Fruit fly (Drosophila melanogaster) whole organism, adult: ENCODE measurements around the gene CG7728.

Experiments used
- CG11617 ChIP-seq: fragments of 200-800 bp; sonication (Bioruptor generic); optimal IDR thresholded peaks from 2 replicates; lab custom pipeline; 2017; ENCODE audit warnings: mild to moderate bottlenecking, missing biosample characterization, missing genetic modification reagents, missing genetic modification characterization
- CG12768 ChIP-seq: fragments of 200-800 bp; sonication (Bioruptor generic); optimal IDR thresholded peaks from 2 replicates; lab custom pipeline; 2017; ENCODE audit warnings: missing biosample characterization, missing genetic modification characterization, mild to moderate bottlenecking, moderate library complexity, missing genetic modification reagents
- CG14711 ChIP-seq: fragments of 200-800 bp; sonication (Bioruptor generic); optimal IDR thresholded peaks from 2 replicates; lab custom pipeline; 2018; ENCODE audit warnings: missing biosample characterization, mild to moderate bottlenecking, missing genetic modification characterization, moderate library complexity
- CG1620 ChIP-seq: fragments of 200-800 bp; sonication (Bioruptor generic); optimal IDR thresholded peaks from 2 replicates; lab custom pipeline; 2016; ENCODE audit warnings: missing biosample characterization, missing genetic modification characterization
- CG33017 ChIP-seq: fragments of 200-800 bp; sonication (Bioruptor generic); optimal IDR thresholded peaks from 2 replicates; lab custom pipeline; 2018; ENCODE audit warnings: missing biosample characterization, mild to moderate bottlenecking, missing genetic modification characterization, moderate library complexity
- CG5204 ChIP-seq: fragments of 200-800 bp; sonication (Bioruptor generic); optimal IDR thresholded peaks from 2 replicates; lab custom pipeline; 2016; ENCODE audit warnings: missing biosample characterization, missing genetic modification characterization
- CG7045 ChIP-seq: fragments of 200-800 bp; sonication (Bioruptor generic); optimal IDR thresholded peaks from 2 replicates; lab custom pipeline; 2017; ENCODE audit warnings: missing biosample characterization, mild to moderate bottlenecking, missing genetic modification characterization
- CG7101 ChIP-seq: fragments of 200-800 bp; sonication (Bioruptor generic); optimal IDR thresholded peaks from 2 replicates; lab custom pipeline; 2018; ENCODE audit warnings: missing biosample characterization, mild to moderate bottlenecking, missing genetic modification characterization, moderate library complexity
- Clk ChIP-seq: fragments of 200-800 bp; sonication (Bioruptor generic); optimal IDR thresholded peaks from 2 replicates; lab custom pipeline; 2017; ENCODE audit warnings: missing biosample characterization, missing genetic modification characterization
- Crg-1 ChIP-seq: fragments of 200-800 bp; sonication (Bioruptor generic); optimal IDR thresholded peaks from 2 replicates; lab custom pipeline; 2016; ENCODE audit warnings: missing biosample characterization, missing genetic modification characterization
- Hr96 ChIP-seq: fragments of 200-800 bp; sonication (Bioruptor generic); optimal IDR thresholded peaks from 2 replicates; lab custom pipeline; 2016; ENCODE audit warnings: missing biosample characterization, missing genetic modification characterization
- Mnt ChIP-seq: fragments of 200-800 bp; sonication (Bioruptor generic); optimal IDR thresholded peaks from 2 replicates; lab custom pipeline; 2016; ENCODE audit warnings: missing biosample characterization, mild to moderate bottlenecking, missing genetic modification characterization
- bab1 ChIP-seq: fragments of 200-800 bp; sonication (Bioruptor generic); optimal IDR thresholded peaks from 3 replicates; lab custom pipeline; 2019; ENCODE audit warnings: missing biosample characterization, mild to moderate bottlenecking, missing genetic modification characterization, moderate library complexity
- cic ChIP-seq: fragments of 200-800 bp; sonication (Bioruptor generic); optimal IDR thresholded peaks from 2 replicates; lab custom pipeline; 2017; ENCODE audit warnings: missing biosample characterization, mild to moderate bottlenecking, missing genetic modification characterization, moderate library complexity
- cnc ChIP-seq, 2 experiments: fragments of >200 bp; optimal IDR thresholded peaks; 2 replicates each; lab custom pipeline; 2017
- kay ChIP-seq: fragments of 200-800 bp; sonication (Bioruptor generic); peaks from one replicate; lab custom pipeline; 2016; ENCODE audit warnings: missing biosample characterization, missing genetic modification characterization, borderline replicate concordance
- ovo ChIP-seq: fragments of 200-800 bp; sonication (Bioruptor generic); optimal IDR thresholded peaks from 2 replicates; lab custom pipeline; 2016; ENCODE audit warnings: missing biosample characterization, missing genetic modification characterization
- pad ChIP-seq: fragments of 200-800 bp; sonication (Bioruptor generic); optimal IDR thresholded peaks from 3 replicates; lab custom pipeline; 2017; ENCODE audit warnings: missing biosample characterization, missing genetic modification characterization, mild to moderate bottlenecking, moderate library complexity, missing genetic modification reagents
- tj ChIP-seq: fragments of 200-800 bp; sonication (Bioruptor generic); optimal IDR thresholded peaks from 3 replicates; lab custom pipeline; 2017; ENCODE audit warnings: missing biosample characterization, mild to moderate bottlenecking, missing genetic modification characterization, moderate library complexity
- toe ChIP-seq: fragments of 200-800 bp; sonication (Bioruptor generic); optimal IDR thresholded peaks from 2 replicates; lab custom pipeline; 2016; ENCODE audit warnings: missing biosample characterization, missing genetic modification characterization

The CG7728 gene

dm6 chr3L:17023641-17024040, 7.3 kb downstream of the CG7728 start, which contains the start of gene a10:
Gene a10, minus strand, starts transcription at chr3L:17023741.
- no peak for TF ChIP-seq Mnt (GFP tag; lab: Kevin White, UChicago)
- TF ChIP-seq ovo, result no peak
- no peak for TF ChIP-seq tj (GFP tag; lab: Kevin White, UChicago)
- TF ChIP-seq cic (GFP tag; lab: Kevin White, UChicago), result no peak
- no peak for TF ChIP-seq CG1620 (GFP tag; lab: Kevin White, UChicago)
- no peak for TF ChIP-seq CG5204 (GFP tag; lab: Kevin White, UChicago)
- no peak for TF ChIP-seq Crg-1 (GFP tag; lab: Kevin White, UChicago)
- no peak for TF ChIP-seq kay (GFP tag; lab: Kevin White, UChicago)
- TF ChIP-seq CG14711 (tag; lab: Kevin White, UChicago), result no peak
- no peak for TF ChIP-seq Hr96 (GFP tag; lab: Kevin White, UChicago)
- TF ChIP-seq CG7101, result no peak
- TF ChIP-seq CG7045, result no peak
- no peak for TF ChIP-seq toe
- TF ChIP-seq Clk (GFP tag; lab: Kevin White, UChicago), result no peak
- TF ChIP-seq pad (GFP tag; lab: Kevin White, UChicago), result no peak

dm6 chr3L:17024095-17024639, 7.8 kb downstream of the CG7728 start, which contains the start of gene Fit2:
Gene Fit2, plus strand, starts transcription at chr3L:17024328.
- TF ChIP-seq Hr96 (GFP tag; lab: Kevin White, UChicago) (no peak), kay (GFP tag; lab: Kevin White, UChicago) (no peak), cic (GFP tag; lab: Kevin White, UChicago) (no peak), pad (GFP tag; lab: Kevin White, UChicago) (no peak), CG33017 (tag; lab: Kevin White, UChicago) (no peak), CG11617 (GFP tag; lab: Kevin White, UChicago) (no peak), CG12768 (GFP tag; lab: Kevin White, UChicago) (no peak), ovo (no peak)

DNA sequence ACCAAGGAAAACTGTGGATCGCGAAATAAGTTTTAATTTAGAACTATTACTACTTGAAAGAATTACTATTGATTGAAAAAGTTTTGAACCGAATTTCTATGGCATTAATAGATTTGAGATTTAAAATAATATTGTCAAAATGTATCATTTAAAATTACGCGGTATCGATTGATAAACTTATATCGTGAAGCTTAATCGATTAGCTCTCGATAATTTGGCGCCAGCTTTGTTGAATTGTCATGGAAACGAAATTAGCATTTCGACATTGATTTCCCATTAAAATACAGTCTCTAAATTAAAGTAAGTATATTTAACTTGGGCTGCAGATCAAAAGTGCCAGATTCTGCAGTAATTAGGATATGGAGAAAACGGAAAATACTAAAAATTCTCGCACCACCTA, 11.0 kb downstream of the CG7728 start, which contains the start of gene CG7730:
Gene CG7730, plus strand, starts transcription at position 206 of the 400 bp plus-strand sequence.
- TF ChIP-seq CG14711 (tag; lab: Kevin White, UChicago) (no peak), CG7045 (no peak), CG12768 (GFP tag; lab: Kevin White, UChicago) (no peak), kay (GFP tag; lab: Kevin White, UChicago) (no peak), CG33017 (tag; lab: Kevin White, UChicago) (no peak), CG7101 (no peak), ovo (no peak), cnc (optimal IDR thresholded peaks at IDR 0.05; lab: Kevin White, UChicago) (no peak), pad (GFP tag; lab: Kevin White, UChicago) (no peak), Clk (GFP tag; lab: Kevin White, UChicago) (no peak), CG1620 (GFP tag; lab: Kevin White, UChicago) (no peak), bab1 (no peak), Hr96 (GFP tag; lab: Kevin White, UChicago) (no peak), CG5204 (GFP tag; lab: Kevin White, UChicago) (no peak), CG11617 (GFP tag; lab: Kevin White, UChicago) (no peak), toe (no peak), tj (GFP tag; lab: Kevin White, UChicago) (no peak), Crg-1 (GFP tag; lab: Kevin White, UChicago) (no peak), cic (GFP tag; lab: Kevin White, UChicago) (no peak), Mnt (GFP tag; lab: Kevin White, UChicago) (no peak)

dm6 chr3L:17031971-17032370, 15.6 kb downstream of the CG7728 start, which contains the start of gene Ilp8:
Gene Ilp8, minus strand, starts transcription at chr3L:17032080.
- TF ChIP-seq CG12768 (GFP tag; lab: Kevin White, UChicago) (no peak), tj (GFP tag; lab: Kevin White, UChicago) (no peak), CG7101 (no peak), bab1 (no peak), CG14711 (tag; lab: Kevin White, UChicago) (no peak), CG33017 (tag; lab: Kevin White, UChicago) (no peak), ovo (no peak), toe (no peak), cic (GFP tag; lab: Kevin White, UChicago) (no peak), Clk (GFP tag; lab: Kevin White, UChicago) (no peak), Crg-1 (GFP tag; lab: Kevin White, UChicago) (no peak), pad (GFP tag; lab: Kevin White, UChicago) (no peak), Hr96 (GFP tag; lab: Kevin White, UChicago) (no peak), cnc (optimal IDR thresholded peaks at IDR 0.05; lab: Kevin White, UChicago) (no peak), Mnt (GFP tag; lab: Kevin White, UChicago) (no peak), CG5204 (GFP tag; lab: Kevin White, UChicago) (no peak), CG7045 (no peak), kay (GFP tag; lab: Kevin White, UChicago) (no peak)

DNA sequence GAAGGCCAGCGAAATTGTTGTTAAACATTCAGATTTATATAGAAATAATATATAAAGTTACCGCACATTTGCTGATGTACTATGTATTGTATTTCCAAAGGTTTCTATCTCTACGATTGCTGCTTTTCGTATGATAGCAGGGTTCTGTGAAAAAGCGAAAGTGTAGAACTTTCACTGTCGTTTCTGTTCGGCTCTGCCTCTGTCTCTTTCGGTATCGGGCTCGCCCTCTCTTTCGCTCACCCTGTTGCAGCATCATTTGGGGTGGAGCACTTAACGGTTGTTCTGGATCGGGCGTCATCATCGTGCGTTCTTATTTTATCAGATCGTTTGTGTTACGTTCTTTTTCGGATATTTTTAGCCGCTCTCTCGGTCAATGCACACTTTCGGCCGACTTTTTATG, 17.0 kb downstream of the CG7728 start:
- no peak for TF ChIP-seq kay (GFP tag; lab: Kevin White, UChicago)
- no peak for TF ChIP-seq Clk (GFP tag; lab: Kevin White, UChicago)
- no peak for TF ChIP-seq tj (GFP tag; lab: Kevin White, UChicago)
- no peak for TF ChIP-seq CG33017 (tag; lab: Kevin White, UChicago)
- no peak for TF ChIP-seq CG11617 (GFP tag; lab: Kevin White, UChicago)
- TF ChIP-seq ovo, result no peak
- no peak for TF ChIP-seq CG7101
- TF ChIP-seq bab1, result no peak
- no peak for TF ChIP-seq CG12768 (GFP tag; lab: Kevin White, UChicago)
- TF ChIP-seq CG14711 (tag; lab: Kevin White, UChicago), result no peak
- TF ChIP-seq Hr96 (GFP tag; lab: Kevin White, UChicago), result no peak
- no peak for TF ChIP-seq cnc (optimal IDR thresholded peaks at IDR 0.05; lab: Kevin White, UChicago)
- no peak for TF ChIP-seq cic (GFP tag; lab: Kevin White, UChicago)
- no peak for TF ChIP-seq CG7045
- no peak for TF ChIP-seq CG1620 (GFP tag; lab: Kevin White, UChicago)
- no peak for TF ChIP-seq Crg-1 (GFP tag; lab: Kevin White, UChicago)
- TF ChIP-seq toe, result no peak
